Fruit fly (Drosophila melanogaster) whole organism, embryonic: Measurements from ENCODE around the gene I-2.

ENCODE experiments used
- Atf-2 ChIP-seq: fragments of 200-800 bp; sonication (Bioruptor generic); optimal IDR thresholded peaks from 2 replicates; lab custom pipeline; 2016; ENCODE audit warnings: missing biosample characterization, missing genetic modification characterization
- CG17328 ChIP-seq: fragments of 200-800 bp; sonication (Bioruptor generic); IDR thresholded peaks from 2 replicates; pipeline ENCODE4 v1.3.6; 2022; ENCODE audit warnings: missing biosample characterization, missing genetic modification characterization
- CG6175 ChIP-seq: fragments of 200-800 bp; sonication (Bioruptor generic); IDR thresholded peaks from 3 replicates; pipeline ENCODE4 v1.3.6; 2022; ENCODE audit warnings: missing biosample characterization, missing genetic modification characterization
- CG6791 ChIP-seq: fragments of 200-800 bp; sonication (Bioruptor generic); IDR thresholded peaks from 3 replicates; pipeline ENCODE4 v1.3.6; 2022; ENCODE audit warnings: missing biosample characterization, missing genetic modification characterization; ENCODE audit not compliant: partially characterized antibody
- knrl ChIP-seq: fragments of 200-800 bp; sonication (Bioruptor generic); IDR thresholded peaks from 3 replicates; pipeline ENCODE4 v1.3.6; 2022; ENCODE audit warnings: missing biosample characterization, missing genetic modification characterization; ENCODE audit not compliant: partially characterized antibody

DNA sequence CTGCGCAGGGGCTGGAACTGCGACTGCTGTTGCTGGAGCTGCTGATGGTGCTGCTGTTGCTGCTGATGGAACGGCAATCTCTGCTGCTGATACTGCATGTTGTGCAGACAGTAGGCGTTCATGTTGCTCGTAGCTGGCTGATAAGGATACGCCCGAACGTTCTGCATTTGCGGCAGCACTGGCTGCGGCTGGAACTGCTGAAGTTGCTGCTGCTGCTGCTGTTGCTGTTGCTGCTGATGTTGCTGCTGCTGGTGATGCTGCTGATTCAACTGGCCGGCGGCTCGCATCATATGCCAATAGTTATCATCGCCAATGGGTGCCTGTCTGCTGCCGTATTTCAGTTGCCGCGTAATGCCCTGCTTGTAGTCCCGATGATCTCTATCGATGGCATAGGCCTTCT lies 4.1 kb upstream of the I-2 start:
- no peak for TF ChIP-seq CG6175 (GFP tag; lab: Robert Waterston, UW)
- no peak for TF ChIP-seq CG6791
- TF ChIP-seq CG17328 (GFP tag; lab: Robert Waterston, UW) = no peak
- no peak for TF ChIP-seq knrl (GFP tag; lab: Robert Waterston, UW)
- no peak for TF ChIP-seq Atf-2 (GFP tag; lab: Kevin White, UChicago)
